Worm (Caenorhabditis elegans) whole organism, young adult: ENCODE results near the gene Y68A4B.3.

ENCODE experiments used
- C17E4.6 ChIP-seq: fragments of 200-800 bp; sonication (Bioruptor generic); IDR thresholded peaks from 2 replicates; pipeline ENCODE4 v1.3.6; 2022; ENCODE audit warnings: missing genetic modification reagents, missing genetic modification characterization, missing compliant biosample characterization
- F10E7.11 ChIP-seq: sonication (generic microtip); optimal IDR thresholded peaks from 2 replicates; lab custom pipeline; 2017; ENCODE audit warnings: mild to moderate bottlenecking, missing genetic modification characterization, moderate library complexity, missing compliant biosample characterization
- F37B4.10 ChIP-seq: fragments of 200-800 bp; sonication (Bioruptor generic); IDR thresholded peaks from 2 replicates; pipeline ENCODE4 v1.3.6; 2022; ENCODE audit warnings: missing genetic modification characterization, missing compliant biosample characterization
- F52B5.7 ChIP-seq: sonication (generic microtip); optimal IDR thresholded peaks from 2 replicates; lab custom pipeline; 2016; ENCODE audit warnings: mild to moderate bottlenecking, missing genetic modification characterization, missing compliant biosample characterization
- T26A5.8 ChIP-seq: sonication (generic microtip); optimal IDR thresholded peaks from 2 replicates; lab custom pipeline; 2016; ENCODE audit warnings: missing genetic modification characterization, missing compliant biosample characterization
- Y53G8AR.9 ChIP-seq: fragments of 200-800 bp; sonication (Bioruptor generic); conservative IDR thresholded peaks from 2 replicates; pipeline ENCODE4 v1.3.6; 2022; ENCODE audit warnings: missing genetic modification reagents, missing genetic modification characterization, missing compliant biosample characterization
- Y56A3A.18 ChIP-seq: fragments of 200-800 bp; sonication (Bioruptor generic); IDR thresholded peaks from 2 replicates; pipeline ENCODE4 v1.3.6; 2022; ENCODE audit warnings: missing genetic modification reagents, missing genetic modification characterization, missing compliant biosample characterization
- Y79H2A.3 ChIP-seq: fragments of 200-800 bp; sonication (Bioruptor generic); conservative IDR thresholded peaks from 2 replicates; pipeline ENCODE4 v1.3.6; 2022; ENCODE audit warnings: missing genetic modification reagents, missing genetic modification characterization, missing compliant biosample characterization
- Y95B8A.8 ChIP-seq: fragments of 200-800 bp; sonication (Bioruptor generic); IDR thresholded peaks from 2 replicates; pipeline ENCODE4 v1.3.6; 2022; ENCODE audit warnings: missing genetic modification reagents, missing genetic modification characterization, missing compliant biosample characterization
- ZK185.1 ChIP-seq: sonication (generic microtip); optimal IDR thresholded peaks from 2 replicates; lab custom pipeline; 2016; ENCODE audit warnings: mild to moderate bottlenecking, missing genetic modification characterization, missing compliant biosample characterization; ENCODE audit not compliant: poor library complexity, severe bottlenecking
- akir-1 ChIP-seq: fragments of 200-800 bp; sonication (Bioruptor generic); optimal IDR thresholded peaks from 2 replicates; lab custom pipeline; 2018; ENCODE audit warnings: mild to moderate bottlenecking, missing genetic modification characterization, moderate library complexity, missing compliant biosample characterization
- ama-1 ChIP-seq, 3 experiments: fragments of 150-350 bp in 1 of 3; sonication (generic microtip) in 2 of 3; optimal IDR thresholded peaks; 2 replicates each; lab custom pipeline; 2014 to 2018; ENCODE audit warnings: missing biosample characterization in 2 of 3, missing genetic modification characterization in 2 of 3, missing genetic modification reagents in 2 of 3
- aptf-3 ChIP-seq: fragments of 200-800 bp; sonication (Bioruptor generic); IDR thresholded peaks from 2 replicates; pipeline ENCODE4 v1.3.6; 2022; ENCODE audit warnings: missing genetic modification characterization, missing compliant biosample characterization
- bed-1 ChIP-seq: fragments of 200-800 bp; sonication (Bioruptor generic); IDR thresholded peaks from 2 replicates; pipeline ENCODE4 v1.3.6; 2022; ENCODE audit warnings: missing genetic modification reagents, missing genetic modification characterization, missing compliant biosample characterization
- ceh-100 ChIP-seq: fragments of 200-800 bp; sonication (Bioruptor generic); IDR thresholded peaks from 2 replicates; pipeline ENCODE4 v1.3.6; 2022; ENCODE audit warnings: missing genetic modification reagents, missing genetic modification characterization, missing compliant biosample characterization
- ceh-40 ChIP-seq: fragments of 200-800 bp; sonication (Bioruptor generic); IDR thresholded peaks from 2 replicates; pipeline ENCODE4 v1.3.6; 2022; ENCODE audit warnings: missing genetic modification characterization, missing compliant biosample characterization
- ceh-79 ChIP-seq: sonication (generic microtip); optimal IDR thresholded peaks from 2 replicates; lab custom pipeline; 2017; ENCODE audit warnings: mild to moderate bottlenecking, missing genetic modification characterization, missing compliant biosample characterization
- dox-1 ChIP-seq: fragments of 200-800 bp; sonication (Bioruptor generic); IDR thresholded peaks from 2 replicates; pipeline ENCODE4 v1.3.6; 2022; ENCODE audit warnings: missing genetic modification reagents, missing genetic modification characterization, missing compliant biosample characterization
- efl-1 ChIP-seq: fragments of 150-350 bp; optimal IDR thresholded peaks from 2 replicates; lab custom pipeline; 2014; ENCODE audit warnings: missing biosample characterization, missing genetic modification reagents, missing genetic modification characterization
- egl-44 ChIP-seq: fragments of 200-800 bp; sonication (Bioruptor generic); IDR thresholded peaks from 2 replicates; pipeline ENCODE4 v1.3.6; 2022; ENCODE audit warnings: missing genetic modification reagents, missing genetic modification characterization, missing compliant biosample characterization
- egrh-3 ChIP-seq: fragments of 200-800 bp; sonication (Bioruptor generic); IDR thresholded peaks from 2 replicates; pipeline ENCODE4 v1.3.6; 2022; ENCODE audit warnings: missing genetic modification reagents, missing genetic modification characterization, missing compliant biosample characterization
- ets-4 ChIP-seq: fragments of 200-800 bp; sonication (Bioruptor generic); optimal IDR thresholded peaks from 2 replicates; lab custom pipeline; 2018; ENCODE audit warnings: mild to moderate bottlenecking, missing genetic modification characterization, missing compliant biosample characterization
- him-1 ChIP-seq: sonication (generic microtip); optimal IDR thresholded peaks from 2 replicates; lab custom pipeline; 2016; ENCODE audit warnings: missing genotype, missing genetic modification reagents, missing genetic modification characterization, missing compliant biosample characterization
- hlh-12 ChIP-seq: sonication (generic microtip); optimal IDR thresholded peaks from 2 replicates; lab custom pipeline; 2016; ENCODE audit warnings: missing genetic modification characterization, missing compliant biosample characterization
- hrde-1 ChIP-seq: sonication (generic microtip); optimal IDR thresholded peaks from 2 replicates; lab custom pipeline; 2016; ENCODE audit warnings: missing genetic modification characterization, mild to moderate bottlenecking, missing compliant biosample characterization, moderate library complexity, missing genotype, missing genetic modification reagents, borderline replicate concordance
- let-526 ChIP-seq: fragments of 200-800 bp; sonication (Bioruptor generic); IDR thresholded peaks from 2 replicates; pipeline ENCODE4 v1.3.6; 2022; ENCODE audit warnings: missing genetic modification reagents, missing genetic modification characterization, missing compliant biosample characterization
- let-607 ChIP-seq, 2 experiments: fragments of 200-800 bp in 1 of 2; sonication (Bioruptor generic) in 1 of 2; sonication (generic microtip) in 1 of 2; optimal IDR thresholded peaks; 2 replicates each; lab custom pipeline; 2016 to 2018; ENCODE audit warnings: mild to moderate bottlenecking in 2 of 2, missing compliant biosample characterization in 2 of 2, missing genetic modification characterization in 2 of 2, moderate library complexity in 2 of 2, missing genotype in 1 of 2
- madf-10 ChIP-seq: sonication (generic microtip); optimal IDR thresholded peaks from 2 replicates; lab custom pipeline; 2016; ENCODE audit warnings: mild to moderate bottlenecking, missing genetic modification characterization, missing compliant biosample characterization
- madf-3 ChIP-seq: fragments of 200-800 bp; sonication (Bioruptor generic); IDR thresholded peaks from 2 replicates; pipeline ENCODE4 v1.3.6; 2022; ENCODE audit warnings: missing genetic modification reagents, missing genetic modification characterization, missing compliant biosample characterization
- nfyb-1 ChIP-seq: fragments of 200-800 bp; sonication (Bioruptor generic); IDR thresholded peaks from 2 replicates; pipeline ENCODE4 v1.3.6; 2022; ENCODE audit warnings: missing genetic modification reagents, missing genetic modification characterization, missing compliant biosample characterization
- rec-8 ChIP-seq, 2 experiments: sonication (generic microtip); optimal IDR thresholded peaks; 2 replicates each; lab custom pipeline; 2016; ENCODE audit warnings: mild to moderate bottlenecking in 2 of 2, missing genetic modification characterization in 2 of 2, missing genetic modification reagents in 2 of 2, missing genotype in 2 of 2, missing biosample characterization in 1 of 2, missing compliant biosample characterization in 1 of 2, moderate library complexity in 1 of 2
- repo-1 ChIP-seq: sonication (generic microtip); optimal IDR thresholded peaks from 2 replicates; lab custom pipeline; 2017; ENCODE audit warnings: mild to moderate bottlenecking, missing genetic modification characterization, missing compliant biosample characterization
- snpc-1.1 ChIP-seq: sonication (generic microtip); optimal IDR thresholded peaks from 2 replicates; lab custom pipeline; 2017; ENCODE audit warnings: missing genetic modification characterization, mild to moderate bottlenecking, missing compliant biosample characterization, antibody characterized with exemption, moderate library complexity, missing genotype, missing genetic modification reagents; ENCODE audit not compliant: insufficient read depth
- snpc-4 ChIP-seq, 5 experiments: fragments of 150-350 bp in 1 of 5; sonication (generic microtip) in 4 of 5; optimal IDR thresholded peaks; 2 replicates each; lab custom pipeline; 2014 to 2018; ENCODE audit warnings: missing genetic modification characterization in 5 of 5, missing biosample characterization in 3 of 5, antibody characterized with exemption in 2 of 5, mild to moderate bottlenecking in 2 of 5, missing compliant biosample characterization in 2 of 5, missing genotype in 2 of 5, moderate library complexity in 2 of 5, missing genetic modification reagents in 1 of 5
- somi-1 ChIP-seq: fragments of 200-800 bp; sonication (Bioruptor generic); optimal IDR thresholded peaks from 2 replicates; lab custom pipeline; 2018; ENCODE audit warnings: mild to moderate bottlenecking, missing genetic modification characterization, missing compliant biosample characterization
- zfh-2 ChIP-seq: fragments of 200-800 bp; sonication (Bioruptor generic); conservative IDR thresholded peaks from 2 replicates; pipeline ENCODE4 v1.3.6; 2022; ENCODE audit warnings: missing genetic modification reagents, missing genetic modification characterization, missing compliant biosample characterization
- ztf-18 ChIP-seq: sonication (generic microtip); optimal IDR thresholded peaks from 2 replicates; lab custom pipeline; 2016; ENCODE audit warnings: missing genotype, mild to moderate bottlenecking, missing genetic modification characterization, missing compliant biosample characterization
- ztf-25 ChIP-seq: fragments of 200-800 bp; sonication (Bioruptor generic); IDR thresholded peaks from 2 replicates; pipeline ENCODE4 v1.3.6; 2022; ENCODE audit warnings: missing genetic modification reagents, missing genetic modification characterization, missing compliant biosample characterization
- ztf-26 ChIP-seq: sonication (generic microtip); optimal IDR thresholded peaks from 2 replicates; lab custom pipeline; 2017; ENCODE audit warnings: missing genetic modification characterization, missing compliant biosample characterization

Gene Y68A4B.3

ce11 chrV:17212743-17213142, 29.7 kb downstream of the Y68A4B.3 start, which contains the start of gene srh-113:
Gene srh-113, plus strand, starts transcription at chrV:17213043.
- no peak for TF ChIP-seq ceh-79
- TF ChIP-seq nfyb-1 (GFP tag; lab: Robert Waterston, UW), result no peak
- no peak for TF ChIP-seq C17E4.6 (GFP tag; lab: Robert Waterston, UW)
- TF ChIP-seq F10E7.11 (tag; lab: Kevin White, UChicago), result no peak
- no peak for TF ChIP-seq Y95B8A.8
- TF ChIP-seq Y56A3A.18 (GFP tag; lab: Robert Waterston, UW), result no peak
- TF ChIP-seq him-1 (tag; lab: Kevin White, UChicago), result no peak
- TF ChIP-seq madf-3 (GFP tag; lab: Robert Waterston, UW), result no peak
- TF ChIP-seq akir-1, result no peak
- TF ChIP-seq madf-10, result no peak
- TF ChIP-seq snpc-1.1 (tag; lab: Kevin White, UChicago), result no peak
- no peak for TF ChIP-seq ama-1 (optimal IDR thresholded peaks at IDR 0.05; lab: Kevin White, UChicago)
- no peak for TF ChIP-seq ama-1 (GFP tag; optimal IDR thresholded peaks at IDR 0.05; lab: Kevin White, UChicago)
- no peak for TF ChIP-seq zfh-2 (GFP tag; lab: Robert Waterston, UW)
- TF ChIP-seq, all 124 proteins: peak for 0

ce11 chrV:17211989-17212731, 30.3 kb downstream of the Y68A4B.3 start, which contains the start of gene srh-236:
Gene srh-236, minus strand, starts transcription at chrV:17212039.
- TF ChIP-seq aptf-3 (no peak), egrh-3 (GFP tag; lab: Robert Waterston, UW) (peak; percentile 45; the same call in 1 of the 2 replicates), Y79H2A.3 (GFP tag; lab: Robert Waterston, UW) (no peak), let-607 (tag; optimal IDR thresholded peaks at IDR 0.05; lab: Kevin White, UChicago) (no peak), repo-1 (tag; lab: Kevin White, UChicago) (no peak), Y53G8AR.9 (GFP tag; lab: Robert Waterston, UW) (no peak), snpc-4 (GFP tag; optimal IDR thresholded peaks at IDR 0.05; lab: Kevin White, UChicago) (no peak), snpc-4 (tag; optimal IDR thresholded peaks at IDR 0.05; lab: Kevin White, UChicago) (peak in 2 of 4 experiments; percentile 35), ceh-100 (GFP tag; lab: Robert Waterston, UW) (no peak), rec-8 (tag; optimal IDR thresholded peaks at IDR 0.05; lab: Kevin White, UChicago) (no peak), snpc-1.1 (tag; lab: Kevin White, UChicago) (no peak), ztf-26 (tag; lab: Kevin White, UChicago) (no peak), F52B5.7 (tag; lab: Kevin White, UChicago) (no peak), hrde-1 (tag; lab: Kevin White, UChicago) (no peak), F37B4.10 (GFP tag; lab: Robert Waterston, UW) (0 out of 2 replicates have a peak, but pooled peaks have one; percentile 54)

ce11 chrV:17208045-17208444, 34.4 kb downstream of the Y68A4B.3 start, which contains the start of gene Y68A4A.13:
Gene Y68A4A.13, minus strand, starts transcription at chrV:17208145.
- TF ChIP-seq ztf-18 (tag; lab: Kevin White, UChicago), result no peak
- TF ChIP-seq ZK185.1 (tag; lab: Kevin White, UChicago), result no peak
- TF ChIP-seq T26A5.8 (tag; lab: Kevin White, UChicago), result no peak
- TF ChIP-seq efl-1, result no peak
- TF ChIP-seq ets-4, result no peak
- no peak for TF ChIP-seq bed-1 (GFP tag; lab: Robert Waterston, UW)
- TF ChIP-seq somi-1 (GFP tag; lab: Kevin White, UChicago), result no peak
- no peak for TF ChIP-seq ztf-26 (tag; lab: Kevin White, UChicago)
- no peak for TF ChIP-seq egl-44
- no peak for TF ChIP-seq dox-1 (GFP tag; lab: Robert Waterston, UW)
- no peak for TF ChIP-seq ztf-25 (GFP tag; lab: Robert Waterston, UW)
- no peak for TF ChIP-seq let-526 (GFP tag; lab: Robert Waterston, UW)
- no peak for TF ChIP-seq F52B5.7 (tag; lab: Kevin White, UChicago)
- TF ChIP-seq ceh-40 (GFP tag; lab: Robert Waterston, UW), result no peak
- TF ChIP-seq hlh-12 (tag; lab: Kevin White, UChicago), result no peak
- TF ChIP-seq, all 124 proteins: peak for 0
